Worm (Caenorhabditis elegans): ENCODE results near the gene sur-7.
A peak's percentile ranks its signal among the peaks of the same experiment; 100 is the strongest.

sur-7 gene

ce11 chrX:16363637-16364036, 12.8 kb upstream of the sur-7 start:
- TF ChIP-seq ref-1 (GFP tag; conservative IDR thresholded peaks at IDR 0.05), result no peak
- no peak for TF ChIP-seq cog-1 (tag; optimal IDR thresholded peaks at IDR 0.05)
- no peak for TF ChIP-seq klf-2 (GFP tag; conservative IDR thresholded peaks at IDR 0.05)

ce11 chrX:16366508-16366907, 9.9 kb upstream of the sur-7 start:
- no peak for TF ChIP-seq flt-1 (GFP tag; IDR thresholded peaks at IDR 0.05)
- TF ChIP-seq tab-1 (GFP tag; IDR thresholded peaks at IDR 0.05), result no peak
- no peak for TF ChIP-seq ztf-23 (GFP tag; IDR thresholded peaks at IDR 0.05)
- no peak for TF ChIP-seq med-1 (GFP tag; optimal IDR thresholded peaks at IDR 0.05; ENCODE audit: insufficient read depth)
- TF ChIP-seq klf-2 (GFP tag; conservative IDR thresholded peaks at IDR 0.05), result no peak
- TF ChIP-seq ref-1 (GFP tag; conservative IDR thresholded peaks at IDR 0.05), result no peak
- TF ChIP-seq cog-1 (tag; optimal IDR thresholded peaks at IDR 0.05), result no peak
- TF ChIP-seq T22C8.4 (GFP tag; IDR thresholded peaks at IDR 0.05), result no peak
- no peak for TF ChIP-seq ztf-29 (GFP tag; IDR thresholded peaks at IDR 0.05)

ce11 chrX:16366993-16367392, 9.4 kb upstream of the sur-7 start, which contains the start of gene ace-1:
TSS of gene ace-1 (plus strand) at chrX:16367293.
- TF ChIP-seq flt-1 (GFP tag; IDR thresholded peaks at IDR 0.05) (no peak), ref-1 (GFP tag; conservative IDR thresholded peaks at IDR 0.05) (no peak), tab-1 (GFP tag; IDR thresholded peaks at IDR 0.05) (no peak)

ce11 chrX:16368969-16369368, 7.4 kb upstream of the sur-7 start:
- TF ChIP-seq ztf-29 (GFP tag; IDR thresholded peaks at IDR 0.05) (no peak), klf-2 (GFP tag; conservative IDR thresholded peaks at IDR 0.05) (no peak)

- TF ChIP-seq ztf-23 (GFP tag; IDR thresholded peaks at IDR 0.05) (no peak), med-1 (GFP tag; optimal IDR thresholded peaks at IDR 0.05; ENCODE audit: insufficient read depth) (no peak), flt-1 (GFP tag; IDR thresholded peaks at IDR 0.05) (no peak), cog-1 (tag; optimal IDR thresholded peaks at IDR 0.05) (no peak), tab-1 (GFP tag; IDR thresholded peaks at IDR 0.05) (no peak), ref-1 (GFP tag; conservative IDR thresholded peaks at IDR 0.05) (no peak), ztf-29 (GFP tag; IDR thresholded peaks at IDR 0.05) (no peak), klf-2 (GFP tag; conservative IDR thresholded peaks at IDR 0.05) (no peak), T22C8.4 (GFP tag; IDR thresholded peaks at IDR 0.05) (no peak)
These were observed 6.9 kb upstream of the sur-7 start for ce11 chrX:16369454-16369853.

DNA sequence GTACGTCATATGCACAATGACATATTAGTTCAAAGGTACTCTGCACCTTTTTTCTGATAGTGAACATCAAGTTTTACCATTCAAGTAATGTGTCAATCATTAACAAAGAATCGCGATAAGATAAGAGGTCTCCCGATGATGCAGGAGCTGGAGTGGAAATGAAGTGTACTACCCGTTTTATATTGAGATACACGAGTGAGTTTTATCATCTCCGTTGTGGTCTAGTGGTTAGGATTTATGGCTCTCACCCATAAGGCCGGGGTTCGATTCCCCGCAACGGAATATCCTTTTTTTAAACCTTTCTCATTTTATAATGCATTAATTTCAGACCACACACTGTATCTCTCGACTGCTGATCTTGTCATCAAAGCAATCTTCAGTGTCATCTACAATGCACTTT, 1.5 kb downstream of the sur-7 start:
- TF ChIP-seq ztf-29 (GFP tag; IDR thresholded peaks at IDR 0.05), result no peak
- TF ChIP-seq T22C8.4 (GFP tag; IDR thresholded peaks at IDR 0.05), result no peak
- peak; percentile 81 for TF ChIP-seq flt-1 (GFP tag; IDR thresholded peaks at IDR 0.05)
- peak; percentile 64 for TF ChIP-seq tab-1 (GFP tag; IDR thresholded peaks at IDR 0.05)
- peak; percentile 12 for TF ChIP-seq cog-1 (tag; optimal IDR thresholded peaks at IDR 0.05)
- peak; percentile 61; the same call in 1 of the 2 replicates for TF ChIP-seq ztf-23 (GFP tag; IDR thresholded peaks at IDR 0.05)
- no peak for TF ChIP-seq klf-2 (GFP tag; conservative IDR thresholded peaks at IDR 0.05)
- TF ChIP-seq med-1 (GFP tag; optimal IDR thresholded peaks at IDR 0.05; ENCODE audit: insufficient read depth), result no peak
- TF ChIP-seq ref-1 (GFP tag; conservative IDR thresholded peaks at IDR 0.05), result peak; percentile 8; the same call in 1 of the 2 replicates

ce11 chrX:16381115-16381514, 4.7 kb downstream of the sur-7 start:
- no peak for TF ChIP-seq ztf-29 (GFP tag; IDR thresholded peaks at IDR 0.05)
- 0 out of 2 replicates have a peak, but pooled peaks have one; percentile 35 for TF ChIP-seq tab-1 (GFP tag; IDR thresholded peaks at IDR 0.05)

- TF ChIP-seq cog-1 (tag; optimal IDR thresholded peaks at IDR 0.05) (no peak), ztf-23 (GFP tag; IDR thresholded peaks at IDR 0.05) (no peak), T22C8.4 (GFP tag; IDR thresholded peaks at IDR 0.05) (no peak), flt-1 (GFP tag; IDR thresholded peaks at IDR 0.05) (no peak), med-1 (GFP tag; optimal IDR thresholded peaks at IDR 0.05; ENCODE audit: insufficient read depth) (no peak), tab-1 (GFP tag; IDR thresholded peaks at IDR 0.05) (no peak), klf-2 (GFP tag; conservative IDR thresholded peaks at IDR 0.05) (no peak), ref-1 (GFP tag; conservative IDR thresholded peaks at IDR 0.05) (no peak), ztf-29 (GFP tag; IDR thresholded peaks at IDR 0.05) (no peak)
These were observed 5.5 kb downstream of the sur-7 start for ce11 chrX:16381908-16382307.

DNA sequence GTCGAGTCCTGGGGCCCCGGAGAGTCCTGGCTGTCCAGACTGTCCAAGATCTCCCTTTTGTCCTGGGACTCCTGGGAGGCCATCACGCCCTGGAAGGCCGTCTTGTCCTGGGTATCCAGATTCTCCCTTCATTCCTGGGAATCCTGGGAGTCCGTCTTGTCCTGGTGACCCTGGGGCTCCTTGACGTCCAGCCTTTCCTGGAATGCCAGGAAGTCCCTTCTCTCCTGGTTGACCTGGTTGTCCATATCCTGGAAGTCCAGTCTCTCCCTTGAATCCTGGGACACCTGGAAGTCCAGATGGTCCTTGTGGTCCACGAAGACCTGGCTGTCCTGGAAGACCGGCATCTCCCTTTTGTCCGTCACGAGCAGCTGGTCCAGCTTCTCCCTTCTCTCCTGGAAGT, 6.7 kb downstream of the sur-7 start:
- 0 out of 2 replicates have a peak, but pooled peaks have one; percentile 32 for TF ChIP-seq flt-1 (GFP tag; IDR thresholded peaks at IDR 0.05)
- no peak for TF ChIP-seq tab-1 (GFP tag; IDR thresholded peaks at IDR 0.05)

DNA sequence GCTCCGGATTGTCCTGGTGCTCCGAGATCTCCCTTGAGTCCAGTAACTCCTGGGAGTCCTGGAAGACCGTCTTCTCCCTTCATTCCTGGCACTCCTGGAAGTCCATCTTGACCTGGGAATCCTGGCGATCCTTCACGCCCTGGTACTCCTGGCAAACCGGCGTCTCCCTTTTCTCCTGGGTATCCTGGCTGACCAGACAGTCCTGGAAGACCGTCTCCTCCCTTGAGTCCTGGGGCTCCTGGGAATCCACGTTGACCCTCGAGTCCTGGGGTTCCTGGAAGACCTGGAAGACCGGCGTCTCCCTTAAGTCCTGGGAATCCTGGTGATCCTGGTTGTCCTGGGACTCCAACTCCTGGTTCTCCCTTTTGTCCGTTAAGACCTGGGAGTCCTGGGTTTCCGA, 7.6 kb downstream of the sur-7 start:
- TF ChIP-seq cog-1 (tag; optimal IDR thresholded peaks at IDR 0.05) (no peak), tab-1 (GFP tag; IDR thresholded peaks at IDR 0.05) (no peak), ztf-23 (GFP tag; IDR thresholded peaks at IDR 0.05) (no peak), med-1 (GFP tag; optimal IDR thresholded peaks at IDR 0.05; ENCODE audit: insufficient read depth) (no peak), klf-2 (GFP tag; conservative IDR thresholded peaks at IDR 0.05) (no peak), T22C8.4 (GFP tag; IDR thresholded peaks at IDR 0.05) (no peak)

DNA sequence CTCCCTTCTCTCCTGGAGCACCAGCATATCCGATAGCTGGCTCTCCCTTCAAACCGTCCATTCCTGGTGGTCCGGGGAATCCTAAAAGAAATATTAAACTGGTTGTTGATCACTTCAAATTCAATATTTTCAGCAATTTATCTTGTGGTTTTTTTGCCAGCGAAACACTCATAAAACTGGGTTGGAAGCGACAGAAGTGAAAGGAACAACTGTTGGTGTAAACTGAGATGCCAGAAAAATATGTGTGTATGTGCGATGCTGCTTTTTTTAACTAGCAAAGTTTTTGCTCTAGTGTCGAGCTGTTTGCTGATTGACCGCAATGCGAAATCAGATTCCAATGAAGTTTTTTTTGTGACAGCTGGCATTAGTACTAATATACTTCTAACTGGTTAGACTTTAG, 10.8 kb downstream of the sur-7 start:
- TF ChIP-seq cog-1 (tag; optimal IDR thresholded peaks at IDR 0.05), result no peak
- no peak for TF ChIP-seq flt-1 (GFP tag; IDR thresholded peaks at IDR 0.05)
- no peak for TF ChIP-seq med-1 (GFP tag; optimal IDR thresholded peaks at IDR 0.05; ENCODE audit: insufficient read depth)
- TF ChIP-seq klf-2 (GFP tag; conservative IDR thresholded peaks at IDR 0.05), result no peak
- no peak for TF ChIP-seq ref-1 (GFP tag; conservative IDR thresholded peaks at IDR 0.05)
- no peak for TF ChIP-seq ztf-23 (GFP tag; IDR thresholded peaks at IDR 0.05)
- TF ChIP-seq ztf-29 (GFP tag; IDR thresholded peaks at IDR 0.05), result no peak
- no peak for TF ChIP-seq tab-1 (GFP tag; IDR thresholded peaks at IDR 0.05)
- no peak for TF ChIP-seq T22C8.4 (GFP tag; IDR thresholded peaks at IDR 0.05)
